Fruit fly (Drosophila melanogaster) whole organism, embryonic: ENCODE results near the gene CG5079.

ENCODE experiments used
- Ada2b ChIP-seq: fragments of 200-800 bp; sonication (Bioruptor generic); IDR thresholded peaks from 2 replicates; pipeline ENCODE4 v1.3.6; 2022; ENCODE audit warnings: missing biosample characterization, missing genetic modification characterization
- Antp ChIP-seq: fragments of 200-800 bp; sonication (Bioruptor generic); optimal IDR thresholded peaks from 3 replicates; lab custom pipeline; 2016; ENCODE audit warnings: missing biosample characterization, missing genetic modification characterization
- CG1024 ChIP-seq: fragments of 200-800 bp; sonication (Bioruptor generic); IDR thresholded peaks from 2 replicates; pipeline ENCODE4 v1.3.6; 2022; ENCODE audit warnings: missing biosample characterization, missing genetic modification characterization
- CG10959 ChIP-seq: fragments of 200-800 bp; sonication (Bioruptor generic); IDR thresholded peaks from 2 replicates; pipeline ENCODE4 v1.3.6; 2022; ENCODE audit warnings: missing biosample characterization, missing genetic modification characterization
- CG12219 ChIP-seq: fragments of 200-800 bp; sonication (Bioruptor generic); optimal IDR thresholded peaks from 3 replicates; lab custom pipeline; 2018; ENCODE audit warnings: missing biosample characterization, mild to moderate bottlenecking, missing genetic modification characterization
- CG13624 ChIP-seq: fragments of 200-800 bp; sonication (Bioruptor generic); optimal IDR thresholded peaks from 2 replicates; lab custom pipeline; 2016; ENCODE audit warnings: missing biosample characterization, missing genetic modification characterization
- CG15011 ChIP-seq: fragments of 200-800 bp; sonication (Bioruptor generic); optimal IDR thresholded peaks from 3 replicates; lab custom pipeline; 2018; ENCODE audit warnings: missing biosample characterization, mild to moderate bottlenecking, missing genetic modification characterization
- CG15601 ChIP-seq: fragments of 200-800 bp; sonication (Bioruptor generic); optimal IDR thresholded peaks from 3 replicates; lab custom pipeline; 2019; ENCODE audit warnings: missing biosample characterization, mild to moderate bottlenecking, missing genetic modification characterization, moderate library complexity
- CG2889 ChIP-seq: fragments of 200-800 bp; sonication (Bioruptor generic); IDR thresholded peaks from 3 replicates; pipeline ENCODE4 v1.3.6; 2022; ENCODE audit warnings: missing biosample characterization, missing genetic modification characterization
- CG31441 ChIP-seq: fragments of 200-800 bp; sonication (Bioruptor generic); IDR thresholded peaks from 2 replicates; pipeline ENCODE4 v1.3.6; 2022; ENCODE audit warnings: missing biosample characterization, missing genetic modification characterization
- CG32532 ChIP-seq: fragments of 200-800 bp; sonication (Bioruptor generic); IDR thresholded peaks from 2 replicates; pipeline ENCODE4 v1.3.6; 2022; ENCODE audit warnings: missing biosample characterization, missing genetic modification characterization
- CG3281 ChIP-seq: fragments of 200-800 bp; sonication (Bioruptor generic); optimal IDR thresholded peaks from 3 replicates; lab custom pipeline; 2017; ENCODE audit warnings: missing biosample characterization, mild to moderate bottlenecking, missing genetic modification characterization
- CG3995 ChIP-seq: fragments of 200-800 bp; sonication (Bioruptor generic); optimal IDR thresholded peaks from 3 replicates; lab custom pipeline; 2016; ENCODE audit warnings: missing biosample characterization, missing genetic modification characterization
- CG6254 ChIP-seq: fragments of 200-800 bp; sonication (Bioruptor generic); optimal IDR thresholded peaks from 3 replicates; lab custom pipeline; 2017; ENCODE audit warnings: mild to moderate bottlenecking, missing biosample characterization, missing genetic modification reagents, missing genetic modification characterization
- CG6689 ChIP-seq: fragments of 200-800 bp; sonication (Bioruptor generic); IDR thresholded peaks from 2 replicates; pipeline ENCODE4 v1.3.6; 2022; ENCODE audit warnings: missing biosample characterization, missing genetic modification characterization
- CG7357 ChIP-seq: fragments of 200-800 bp; sonication (Bioruptor generic); IDR thresholded peaks from 3 replicates; pipeline ENCODE4 v1.3.6; 2022; ENCODE audit warnings: missing biosample characterization, missing genetic modification characterization
- CG7372 ChIP-seq: fragments of 200-800 bp; sonication (Bioruptor generic); IDR thresholded peaks from 2 replicates; pipeline ENCODE4 v1.3.6; 2022; ENCODE audit warnings: missing biosample characterization, missing genetic modification characterization
- CG7786 ChIP-seq: fragments of 200-800 bp; sonication (Bioruptor generic); optimal IDR thresholded peaks from 2 replicates; lab custom pipeline; 2016; ENCODE audit warnings: missing biosample characterization, missing genetic modification characterization
- CG8290 ChIP-seq, 3 experiments: fragments of 200-800 bp; sonication (Bioruptor generic); optimal IDR thresholded peaks; 2 replicates each; lab custom pipeline; 2016 to 2019; ENCODE audit warnings: missing biosample characterization in 3 of 3, missing genetic modification characterization in 3 of 3, mild to moderate bottlenecking in 2 of 3, moderate library complexity in 1 of 3
- CG8944 ChIP-seq: fragments of 200-800 bp; sonication (Bioruptor generic); optimal IDR thresholded peaks from 3 replicates; lab custom pipeline; 2016; ENCODE audit warnings: missing biosample characterization, missing genetic modification characterization
- CG9932 ChIP-seq: fragments of 200-800 bp; sonication (Bioruptor generic); IDR thresholded peaks from 2 replicates; pipeline ENCODE4 v1.3.6; 2022; ENCODE audit warnings: missing biosample characterization, missing genetic modification characterization
- Dfd ChIP-seq, 2 experiments: fragments of >200 bp; optimal IDR thresholded peaks; 2 replicates each; lab custom pipeline; 2017; ENCODE audit warnings: missing biosample characterization in 2 of 2, missing genetic modification characterization in 2 of 2
- Fer2 ChIP-seq: fragments of 200-800 bp; sonication (Bioruptor generic); optimal IDR thresholded peaks from 2 replicates; lab custom pipeline; 2018; ENCODE audit warnings: missing biosample characterization, mild to moderate bottlenecking, missing genetic modification characterization, moderate library complexity
- HLH4C ChIP-seq: fragments of 200-800 bp; sonication (Bioruptor generic); IDR thresholded peaks from 3 replicates; pipeline ENCODE4 v1.3.6; 2022; ENCODE audit warnings: missing biosample characterization, missing genetic modification characterization; ENCODE audit not compliant: partially characterized antibody
- HLH54F ChIP-seq: fragments of 200-800 bp; sonication (Bioruptor generic); optimal IDR thresholded peaks from 3 replicates; lab custom pipeline; 2016; ENCODE audit warnings: missing biosample characterization, missing genetic modification characterization
- HmgZ ChIP-seq: fragments of 200-800 bp; sonication (Bioruptor generic); optimal IDR thresholded peaks from 2 replicates; lab custom pipeline; 2018; ENCODE audit warnings: missing biosample characterization, mild to moderate bottlenecking, missing genetic modification characterization
- Max ChIP-seq: fragments of 200-800 bp; sonication (Bioruptor generic); optimal IDR thresholded peaks from 2 replicates; lab custom pipeline; 2016; ENCODE audit warnings: missing biosample characterization, mild to moderate bottlenecking, missing genetic modification characterization
- Rfx ChIP-seq: fragments of 200-800 bp; sonication (Bioruptor generic); IDR thresholded peaks from 2 replicates; pipeline ENCODE4 v1.3.6; 2022; ENCODE audit warnings: missing biosample characterization, missing genetic modification characterization
- amos ChIP-seq: fragments of 200-800 bp; sonication (Bioruptor generic); IDR thresholded peaks from 2 replicates; pipeline ENCODE4 v1.3.6; 2022; ENCODE audit warnings: missing biosample characterization, missing genetic modification characterization; ENCODE audit not compliant: partially characterized antibody
- az2 ChIP-seq: fragments of 200-800 bp; sonication (Bioruptor generic); optimal IDR thresholded peaks from 3 replicates; lab custom pipeline; 2016; ENCODE audit warnings: missing biosample characterization, missing genetic modification characterization
- cato ChIP-seq: fragments of 200-800 bp; sonication (Bioruptor generic); optimal IDR thresholded peaks from 2 replicates; lab custom pipeline; 2016; ENCODE audit warnings: missing biosample characterization, missing genetic modification characterization, borderline replicate concordance
- cg ChIP-seq: fragments of 200-800 bp; sonication (Bioruptor generic); optimal IDR thresholded peaks from 3 replicates; lab custom pipeline; 2019; ENCODE audit warnings: missing biosample characterization, mild to moderate bottlenecking, missing genetic modification characterization, moderate library complexity
- chn ChIP-seq: fragments of 200-800 bp; sonication (Bioruptor generic); optimal IDR thresholded peaks from 2 replicates; lab custom pipeline; 2016; ENCODE audit warnings: missing biosample characterization, missing genetic modification characterization
- crc ChIP-seq: fragments of 200-800 bp; sonication (Bioruptor generic); optimal IDR thresholded peaks from 2 replicates; lab custom pipeline; 2016; ENCODE audit warnings: missing biosample characterization, missing genetic modification characterization
- fd3F ChIP-seq: fragments of 200-800 bp; sonication (Bioruptor generic); optimal IDR thresholded peaks from 2 replicates; lab custom pipeline; 2018; ENCODE audit warnings: missing biosample characterization, mild to moderate bottlenecking, missing genetic modification characterization, moderate library complexity
- gcm ChIP-seq: fragments of 200-800 bp; sonication (Bioruptor generic); optimal IDR thresholded peaks from 2 replicates; lab custom pipeline; 2019; ENCODE audit warnings: missing biosample characterization, mild to moderate bottlenecking, missing genetic modification characterization, moderate library complexity
- gfzf ChIP-seq: fragments of 200-800 bp; sonication (Bioruptor generic); optimal IDR thresholded peaks from 2 replicates; lab custom pipeline; 2016; ENCODE audit warnings: missing biosample characterization, mild to moderate bottlenecking, missing genetic modification characterization, moderate library complexity
- gsb-n ChIP-seq: fragments of 200-800 bp; sonication (Bioruptor generic); optimal IDR thresholded peaks from 3 replicates; lab custom pipeline; 2018; ENCODE audit warnings: missing biosample characterization, mild to moderate bottlenecking, missing genetic modification characterization
- hbn ChIP-seq: fragments of 200-800 bp; sonication (Bioruptor generic); IDR thresholded peaks from 2 replicates; pipeline ENCODE4 v1.3.6; 2022; ENCODE audit warnings: missing biosample characterization, missing genetic modification characterization; ENCODE audit not compliant: partially characterized antibody
- inv ChIP-seq: fragments of 200-800 bp; sonication (Bioruptor generic); IDR thresholded peaks from 2 replicates; pipeline ENCODE4 v1.3.6; 2022; ENCODE audit warnings: missing biosample characterization, missing genetic modification characterization; ENCODE audit not compliant: partially characterized antibody
- jumu ChIP-seq: fragments of 200-800 bp; sonication (Bioruptor generic); optimal IDR thresholded peaks from 3 replicates; lab custom pipeline; 2016; ENCODE audit warnings: missing biosample characterization, missing genetic modification characterization
- lola ChIP-seq, 3 experiments: fragments of >200 bp in 2 of 3; fragments of 200-800 bp in 1 of 3; sonication (Bioruptor generic) in 1 of 3; optimal IDR thresholded peaks; 2 replicates each; lab custom pipeline; 2017 to 2019; ENCODE audit warnings: missing biosample characterization in 3 of 3, missing genetic modification characterization in 3 of 3, mild to moderate bottlenecking in 1 of 3, moderate library complexity in 1 of 3
- oc ChIP-seq: fragments of 200-800 bp; sonication (Bioruptor generic); optimal IDR thresholded peaks from 2 replicates; lab custom pipeline; 2018; ENCODE audit warnings: missing biosample characterization, mild to moderate bottlenecking, missing genetic modification characterization, moderate library complexity
- schlank ChIP-seq: fragments of 200-800 bp; sonication (Bioruptor generic); optimal IDR thresholded peaks from 2 replicates; lab custom pipeline; 2018; ENCODE audit warnings: missing biosample characterization, mild to moderate bottlenecking, missing genetic modification characterization
- sd ChIP-seq: fragments of 200-800 bp; sonication (Bioruptor generic); optimal IDR thresholded peaks from 3 replicates; lab custom pipeline; 2018; ENCODE audit warnings: missing biosample characterization, mild to moderate bottlenecking, missing genetic modification characterization, moderate library complexity
- sug ChIP-seq: fragments of 200-800 bp; optimal IDR thresholded peaks from 2 replicates; lab custom pipeline; 2019; ENCODE audit warnings: missing biosample characterization, mild to moderate bottlenecking, missing genetic modification characterization, moderate library complexity
- toy ChIP-seq: fragments of 200-800 bp; sonication (Bioruptor generic); IDR thresholded peaks from 2 replicates; pipeline ENCODE4 v1.3.6; 2022; ENCODE audit warnings: missing biosample characterization, missing genetic modification characterization
- ttk ChIP-seq: fragments of 200-800 bp; sonication (Bioruptor generic); IDR thresholded peaks from 2 replicates; pipeline ENCODE4 v2.1.2; 2022; ENCODE audit warnings: missing biosample characterization, missing genetic modification characterization
- wdn ChIP-seq: fragments of 200-800 bp; sonication (Bioruptor generic); IDR thresholded peaks from 2 replicates; pipeline ENCODE4 v1.3.6; 2022; ENCODE audit warnings: missing biosample characterization, missing genetic modification characterization

The CG5079 gene

dm6 chr3R:25646882-25647518 lies 33.5 kb downstream of the CG5079 start (continued):
- TF ChIP-seq fd3F (GFP tag; lab: Kevin White, UChicago) (peak; percentile 82), crc (GFP tag; lab: Kevin White, UChicago) (peak; percentile 87), wdn (GFP tag; lab: Robert Waterston, UW) (peak; percentile 86), CG7786 (GFP tag; lab: Kevin White, UChicago) (peak; percentile 97), CG6254 (GFP tag; lab: Kevin White, UChicago) (peak; percentile 62), Dfd (GFP tag; optimal IDR thresholded peaks at IDR 0.05; lab: Kevin White, UChicago) (no peak), gfzf (GFP tag; lab: Kevin White, UChicago) (peak; percentile 48), HLH54F (peak; percentile 98), Antp (GFP tag; lab: Kevin White, UChicago) (peak; percentile 97), sug (tag; lab: Kevin White, UChicago) (peak; percentile 96), chn (peak; percentile 95), Fer2 (tag; lab: Kevin White, UChicago) (peak; percentile 88), sd (tag; lab: Kevin White, UChicago) (peak; percentile 77), Rfx (peak; percentile 94), amos (GFP tag; lab: Robert Waterston, UW) (peak; percentile 83), CG1024 (GFP tag; lab: Robert Waterston, UW) (peak; percentile 54), cato (GFP tag; lab: Kevin White, UChicago) (peak; percentile 91), Ada2b (peak; percentile 86), lola (GFP tag; optimal IDR thresholded peaks at IDR 0.05; lab: Kevin White, UChicago) (peak in 2 of 3 experiments; percentile 50 to 92), hbn (GFP tag; lab: Robert Waterston, UW) (peak; percentile 87), CG32532 (peak; percentile 92), CG3995 (GFP tag; lab: Kevin White, UChicago) (peak; percentile 57), toy (GFP tag; lab: Robert Waterston, UW) (peak; percentile 73), oc (tag; lab: Kevin White, UChicago) (peak; percentile 77), HLH4C (GFP tag; lab: Robert Waterston, UW) (peak; percentile 83), schlank (tag; lab: Kevin White, UChicago) (peak; percentile 82), CG7357 (GFP tag; lab: Robert Waterston, UW) (peak; percentile 84), gcm (GFP tag; lab: Kevin White, UChicago) (peak; percentile 86), gsb-n (tag; lab: Kevin White, UChicago) (peak; percentile 86), CG31441 (GFP tag; lab: Robert Waterston, UW) (peak; percentile 89), CG13624 (GFP tag; lab: Kevin White, UChicago) (peak; percentile 97), CG10959 (GFP tag; lab: Robert Waterston, UW) (peak; percentile 81), CG7372 (GFP tag; lab: Robert Waterston, UW) (peak; percentile 91), CG12219 (GFP tag; lab: Kevin White, UChicago) (peak; percentile 84), CG9932 (peak; percentile 98), cg (GFP tag; lab: Kevin White, UChicago) (peak; percentile 97), az2 (GFP tag; lab: Kevin White, UChicago) (peak; percentile 90), CG8944 (GFP tag; lab: Kevin White, UChicago) (peak; percentile 96), Max (GFP tag; lab: Kevin White, UChicago) (peak; percentile 90), CG8290 (GFP tag; optimal IDR thresholded peaks at IDR 0.05; lab: Kevin White, UChicago) (peak; percentile 95), CG8290 (tag; optimal IDR thresholded peaks at IDR 0.05; lab: Kevin White, UChicago) (peak; percentile 44 to 95), CG6689 (GFP tag; lab: Robert Waterston, UW) (peak; percentile 92), ttk (GFP tag; lab: Robert Waterston, UW) (peak; percentile 87), CG15601 (tag; lab: Kevin White, UChicago) (peak; percentile 90), HmgZ (tag; lab: Kevin White, UChicago) (peak; percentile 97), CG15011 (peak; percentile 74), CG3281 (peak; percentile 91), CG2889 (peak; percentile 86), inv (GFP tag; lab: Robert Waterston, UW) (peak; percentile 91), jumu (GFP tag; lab: Kevin White, UChicago) (peak; percentile 98)
